Fruit fly (Drosophila melanogaster): ENCODE measurements around the gene CG15824.

- no peak for TF ChIP-seq CG32121 (GFP tag; IDR thresholded peaks at IDR 0.05)
- TF ChIP-seq CG34367 (tag; optimal IDR thresholded peaks at IDR 0.05), result no peak
- TF ChIP-seq CG9948 (tag; optimal IDR thresholded peaks at IDR 0.05), result no peak
- TF ChIP-seq CG4496 (GFP tag; IDR thresholded peaks at IDR 0.05), result no peak
- no peak for TF ChIP-seq gl (tag; optimal IDR thresholded peaks at IDR 0.05)
These were observed 1.8 kb upstream of the CG15824 start for dm6 chr2L:886743-887142.
